Worm (Caenorhabditis elegans): ENCODE measurements around the gene dap-3.
A peak's percentile ranks its signal among the peaks of the same experiment; 100 is the strongest.

Gene dap-3

ce11 chrII:10558962-10559415, 21.9 kb upstream of the dap-3 start (continued):
- TF ChIP-seq ztf-26 (tag; optimal IDR thresholded peaks at IDR 0.05) (peak; percentile 44), ztf-28 (GFP tag; IDR thresholded peaks at IDR 0.05) (no peak), F22D6.2 (tag; optimal IDR thresholded peaks at IDR 0.05) (no peak), let-526 (GFP tag; IDR thresholded peaks at IDR 0.05) (no peak), egl-44 (GFP tag; IDR thresholded peaks at IDR 0.05) (no peak), sptf-2 (GFP tag; optimal IDR thresholded peaks at IDR 0.05) (no peak), ztf-25 (GFP tag; IDR thresholded peaks at IDR 0.05) (no peak), hsf-1 (GFP tag; IDR thresholded peaks at IDR 0.05) (0 out of 2 replicates have a peak, but pooled peaks have one; percentile 13), B0019.2 (GFP tag; conservative IDR thresholded peaks at IDR 0.05) (no peak), mcd-1 (GFP tag; IDR thresholded peaks at IDR 0.05) (peak; percentile 39; the same call in 1 of the 2 replicates), lsy-27 (tag; optimal IDR thresholded peaks at IDR 0.05; ENCODE audit: borderline replicate concordance, insufficient read depth) (no peak), lin-40 (tag; optimal IDR thresholded peaks at IDR 0.05) (peak; percentile 4), rec-8 (tag; optimal IDR thresholded peaks at IDR 0.05) (no peak), gei-17 (GFP tag; optimal IDR thresholded peaks at IDR 0.05) (no peak), attf-5 (GFP tag; optimal IDR thresholded peaks at IDR 0.05) (peak; percentile 37), atf-7 (tag; optimal IDR thresholded peaks at IDR 0.05) (no peak), nhr-90 (tag; optimal IDR thresholded peaks at IDR 0.05) (no peak), ekl-4 (GFP tag; IDR thresholded peaks at IDR 0.05) (peak; percentile 50; the same call in 1 of the 2 replicates), unc-130 (GFP tag; optimal IDR thresholded peaks at IDR 0.05) (no peak), ets-4 (GFP tag; optimal IDR thresholded peaks at IDR 0.05) (no peak), B0261.1 (tag; optimal IDR thresholded peaks at IDR 0.05) (no peak), F23B12.7 (tag; optimal IDR thresholded peaks at IDR 0.05; ENCODE audit: insufficient read depth) (no peak), let-607 (tag; optimal IDR thresholded peaks at IDR 0.05) (no peak), egl-18 (GFP tag; IDR thresholded peaks at IDR 0.05) (no peak), B0336.3 (GFP tag; IDR thresholded peaks at IDR 0.05) (no peak; the same call in 1 of the 2 replicates), lsl-1 (GFP tag; optimal IDR thresholded peaks at IDR 0.05) (no peak), Y67H2A.10 (GFP tag; conservative IDR thresholded peaks at IDR 0.05) (no peak), sdz-38 (tag; optimal IDR thresholded peaks at IDR 0.05) (no peak), D2030.7 (GFP tag; IDR thresholded peaks at IDR 0.05) (no peak), ccch-3 (GFP tag; optimal IDR thresholded peaks at IDR 0.05) (no peak), B0035.1 (tag; optimal IDR thresholded peaks at IDR 0.05) (no peak), K11D2.4 (GFP tag; IDR thresholded peaks at IDR 0.05) (peak; percentile 85), C06A6.2 (GFP tag; conservative IDR thresholded peaks at IDR 0.05) (peak; percentile 48), zfh-2 (GFP tag; conservative IDR thresholded peaks at IDR 0.05) (peak; percentile 78), ztf-22 (GFP tag; optimal IDR thresholded peaks at IDR 0.05) (no peak), ceh-27 (GFP tag; optimal IDR thresholded peaks at IDR 0.05) (no peak), cebp-1 (GFP tag; IDR thresholded peaks at IDR 0.05) (no peak), cebp-1 (tag; optimal IDR thresholded peaks at IDR 0.05) (peak; percentile 74), hmg-1.2 (GFP tag; IDR thresholded peaks at IDR 0.05) (peak; percentile 62), nhr-27 (tag; optimal IDR thresholded peaks at IDR 0.05) (no peak), nfya-1 (tag; optimal IDR thresholded peaks at IDR 0.05; ENCODE audit: borderline replicate concordance, insufficient read depth) (no peak)
